Worm (Caenorhabditis elegans) whole organism, early embryonic: ENCODE data around the gene clec-165.

Experiments
- ama-1 ChIP-seq: fragments of 150-350 bp; optimal IDR thresholded peaks from 2 replicates; lab custom pipeline; 2014
- ceh-13 ChIP-seq: fragments of 200-800 bp; sonication (Bioruptor generic); optimal IDR thresholded peaks from 2 replicates; lab custom pipeline; 2018; ENCODE audit warnings: mild to moderate bottlenecking, missing genetic modification characterization, missing compliant biosample characterization
- hnd-1 ChIP-seq: sonication (generic microtip); optimal IDR thresholded peaks from 2 replicates; lab custom pipeline; 2016; ENCODE audit warnings: missing genetic modification characterization, missing compliant biosample characterization
- tbx-11 ChIP-seq: fragments of 200-800 bp; sonication (Bioruptor generic); IDR thresholded peaks from 2 replicates; pipeline ENCODE4 v1.3.6; 2022; ENCODE audit warnings: missing genetic modification characterization, missing compliant biosample characterization
- tbx-37 ChIP-seq: fragments of 200-800 bp; sonication (Bioruptor generic); conservative IDR thresholded peaks from 2 replicates; pipeline ENCODE4 v1.3.6; 2022; ENCODE audit warnings: missing genetic modification reagents, missing genetic modification characterization, missing compliant biosample characterization
- tra-4 ChIP-seq: sonication (generic microtip); optimal IDR thresholded peaks from 2 replicates; lab custom pipeline; 2017; ENCODE audit warnings: missing genetic modification characterization, missing compliant biosample characterization

The clec-165 gene

DNA sequence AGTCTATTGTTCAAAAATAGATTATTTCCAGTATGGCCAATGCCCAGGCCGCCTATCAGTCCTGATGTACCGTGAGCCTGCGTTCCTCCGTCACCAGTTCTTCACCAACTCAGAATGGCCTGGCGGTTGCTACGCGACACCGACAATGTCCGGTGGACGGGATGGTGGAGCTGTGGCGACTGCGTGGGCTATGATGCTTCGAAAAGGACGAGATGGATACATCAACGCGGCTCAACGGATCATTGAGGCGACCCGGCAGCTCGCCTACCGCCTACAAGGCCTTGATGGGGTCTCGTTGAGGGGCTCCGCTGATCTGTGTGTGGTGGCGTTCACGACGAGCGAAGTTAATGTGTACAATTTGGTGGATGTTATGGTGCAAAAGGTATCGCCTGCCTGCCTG lies 47.2 kb downstream of the clec-165 start:
- TF ChIP-seq tbx-37 (GFP tag; lab: Robert Waterston, UW) (no peak), ama-1 (lab: Kevin White, UChicago) (no peak), ceh-13 (GFP tag; lab: Kevin White, UChicago) (no peak), tra-4 (tag; lab: Kevin White, UChicago) (no peak), tbx-11 (GFP tag; lab: Robert Waterston, UW) (no peak), hnd-1 (tag; lab: Kevin White, UChicago) (no peak)
